Fruit fly (Drosophila melanogaster) whole organism, prepupa: ENCODE measurements around the gene mRNA-cap.

ENCODE experiments used
- CG6854 ChIP-seq: fragments of 200-800 bp; sonication (Bioruptor generic); optimal IDR thresholded peaks from 2 replicates; lab custom pipeline; 2017; ENCODE audit warnings: missing biosample characterization, mild to moderate bottlenecking, missing genetic modification characterization
- CG8119 ChIP-seq: fragments of 200-800 bp; sonication (Bioruptor generic); IDR thresholded peaks from 3 replicates; pipeline ENCODE4 v1.3.6; 2022; ENCODE audit warnings: missing biosample characterization, missing genetic modification characterization
- CG8632 ChIP-seq: fragments of 200-800 bp; sonication (Bioruptor generic); optimal IDR thresholded peaks from 3 replicates; lab custom pipeline; 2016; ENCODE audit warnings: missing biosample characterization, missing genetic modification characterization
- Hr38 ChIP-seq: sonication (Bioruptor generic); optimal IDR thresholded peaks from 2 replicates; lab custom pipeline; 2016; ENCODE audit warnings: missing biosample characterization, missing genetic modification characterization
- Lpt ChIP-seq: fragments of 200-800 bp; sonication (Bioruptor generic); optimal IDR thresholded peaks from 3 replicates; lab custom pipeline; 2016; ENCODE audit warnings: missing biosample characterization, missing genetic modification characterization
- cyc ChIP-seq: fragments of 200-800 bp; sonication (Bioruptor generic); optimal IDR thresholded peaks from 3 replicates; lab custom pipeline; 2016; ENCODE audit warnings: missing biosample characterization, missing genetic modification characterization
- salr ChIP-seq, 2 experiments: fragments of 200-800 bp; sonication (Bioruptor generic); optimal IDR thresholded peaks; 3 replicates each; lab custom pipeline; 2016 to 2018; ENCODE audit warnings: missing biosample characterization in 2 of 2, missing genetic modification characterization in 2 of 2, mild to moderate bottlenecking in 1 of 2

The mRNA-cap gene

dm6 chrX:14191918-14192317 lies 50.7 kb downstream of the mRNA-cap start, which contains the start of gene CG13403:
TSS of gene CG13403 (minus strand) at chrX:14192018.
- no peak for TF ChIP-seq CG6854 (GFP tag; lab: Kevin White, UChicago)
- TF ChIP-seq CG8632 (GFP tag; lab: Kevin White, UChicago), result no peak
- no peak for TF ChIP-seq salr (GFP tag; optimal IDR thresholded peaks at IDR 0.05; lab: Kevin White, UChicago)
- no peak for TF ChIP-seq Lpt (GFP tag; lab: Kevin White, UChicago)
- TF ChIP-seq cyc (GFP tag; lab: Kevin White, UChicago), result no peak
- no peak for TF ChIP-seq Hr38 (GFP tag; lab: Kevin White, UChicago)
- TF ChIP-seq CG8119 (GFP tag; lab: Robert Waterston, UW), result no peak
